Fruit fly (Drosophila melanogaster) whole organism, prepupa: ENCODE measurements around the gene CG9117.

Source experiments
- Sox15 ChIP-seq: fragments of 200-800 bp; sonication (Bioruptor generic); optimal IDR thresholded peaks from 3 replicates; lab custom pipeline; 2016; ENCODE audit warnings: missing biosample characterization, missing genetic modification characterization
- dsx ChIP-seq: fragments of 200-800 bp; optimal IDR thresholded peaks from 3 replicates; lab custom pipeline; 2019; ENCODE audit warnings: missing biosample characterization, mild to moderate bottlenecking, missing genetic modification characterization, moderate library complexity; ENCODE audit not compliant: poor library complexity, severe bottlenecking

dm6 chr2L:6012303-6013070 lies 25.2 kb downstream of the CG9117 start, which contains the start of gene CG9098:
- TF ChIP-seq Sox15 (GFP tag; lab: Kevin White, UChicago) (no peak), dsx (GFP tag; lab: Kevin White, UChicago) (no peak)
